Worm (Caenorhabditis elegans) whole organism, mixed stage, embryonic: ENCODE measurements around the gene T25B9.12.

Experiments used
- ceh-83 ChIP-seq: fragments of 200-800 bp; sonication (Bioruptor generic); optimal IDR thresholded peaks from 2 replicates; lab custom pipeline; 2018; ENCODE audit warnings: mild to moderate bottlenecking, missing genetic modification characterization, missing compliant biosample characterization
- cnd-1 ChIP-seq: fragments of 200-800 bp; sonication (Bioruptor generic); optimal IDR thresholded peaks from 2 replicates; lab custom pipeline; 2018; ENCODE audit warnings: mild to moderate bottlenecking, missing genetic modification characterization, missing compliant biosample characterization
- elt-3 ChIP-seq: fragments of 150-350 bp; optimal IDR thresholded peaks from 2 replicates; lab custom pipeline; 2014; ENCODE audit warnings: missing biosample characterization, missing genetic modification characterization
- hlh-1 ChIP-seq: fragments of 150-350 bp; optimal IDR thresholded peaks from 2 replicates; lab custom pipeline; 2014; ENCODE audit warnings: missing biosample characterization, missing genetic modification reagents, missing genetic modification characterization
- lin-13 ChIP-seq: fragments of 150-350 bp; optimal IDR thresholded peaks from 2 replicates; lab custom pipeline; 2014; ENCODE audit warnings: missing biosample characterization, missing genetic modification characterization
- mab-5 ChIP-seq: fragments of 150-350 bp; optimal IDR thresholded peaks from 2 replicates; lab custom pipeline; 2014; ENCODE audit warnings: missing biosample characterization, missing genetic modification characterization
- nhr-12 ChIP-seq: fragments of 150-350 bp; optimal IDR thresholded peaks from 2 replicates; lab custom pipeline; 2014; ENCODE audit warnings: missing biosample characterization, missing genetic modification characterization
- nhr-76 ChIP-seq: sonication (generic microtip); optimal IDR thresholded peaks from 2 replicates; lab custom pipeline; 2017; ENCODE audit warnings: missing biosample characterization, missing genetic modification characterization
- unc-39 ChIP-seq: fragments of 150-350 bp; optimal IDR thresholded peaks from 2 replicates; lab custom pipeline; 2014; ENCODE audit warnings: missing biosample characterization, missing genetic modification characterization
- unc-62 ChIP-seq: fragments of 150-350 bp; optimal IDR thresholded peaks from 2 replicates; lab custom pipeline; 2014; ENCODE audit warnings: missing biosample characterization, missing genetic modification reagents, missing genetic modification characterization
- zip-8 ChIP-seq: fragments of 150-350 bp; optimal IDR thresholded peaks from 2 replicates; lab custom pipeline; 2014; ENCODE audit warnings: missing biosample characterization, missing genetic modification characterization
- ztf-11 ChIP-seq: fragments of 150-350 bp; optimal IDR thresholded peaks from 2 replicates; lab custom pipeline; 2014; ENCODE audit warnings: missing biosample characterization, missing genetic modification characterization

- TF ChIP-seq unc-62 (GFP tag; lab: Kevin White, UChicago), result no peak
- TF ChIP-seq elt-3 (tag; lab: Kevin White, UChicago), result no peak
- no peak for TF ChIP-seq unc-39
- no peak for TF ChIP-seq nhr-76 (tag; lab: Kevin White, UChicago)
- no peak for TF ChIP-seq zip-8
- TF ChIP-seq cnd-1 (tag; lab: Kevin White, UChicago), result no peak
- TF ChIP-seq ceh-83 (GFP tag; lab: Kevin White, UChicago), result no peak
- no peak for TF ChIP-seq mab-5 (tag; lab: Kevin White, UChicago)
- TF ChIP-seq hlh-1, result no peak
- TF ChIP-seq nhr-12 (tag; lab: Kevin White, UChicago), result no peak
- no peak for TF ChIP-seq ztf-11 (tag; lab: Kevin White, UChicago)
- no peak for TF ChIP-seq lin-13 (tag; lab: Kevin White, UChicago)
Observed at ce11 chrIV:10778582-10778981, 13.4 kb downstream of the T25B9.12 start.
